Worm (Caenorhabditis elegans) whole organism, L1 larva: ENCODE data around the gene Y69E1A.4.

Experiments used
- C34B4.2 ChIP-seq: sonication (generic microtip); optimal IDR thresholded peaks from 2 replicates; lab custom pipeline; 2017; ENCODE audit warnings: mild to moderate bottlenecking, missing genetic modification characterization, missing compliant biosample characterization
- ces-1 ChIP-seq: fragments of 150-350 bp; optimal IDR thresholded peaks from 2 replicates; lab custom pipeline; 2014; ENCODE audit warnings: missing biosample characterization, missing genetic modification reagents, missing genetic modification characterization
- mdl-1 ChIP-seq, 2 experiments: fragments of 150-350 bp; optimal IDR thresholded peaks; 2 replicates each; lab custom pipeline; 2014 to 2017; ENCODE audit warnings: missing biosample characterization in 2 of 2, missing genetic modification characterization in 2 of 2, inconsistent platforms in 1 of 2
- nhr-237 ChIP-seq: fragments of 150-350 bp; optimal IDR thresholded peaks from 2 replicates; lab custom pipeline; 2014; ENCODE audit warnings: missing biosample characterization, missing genetic modification characterization
- nhr-77 ChIP-seq: fragments of 150-350 bp; optimal IDR thresholded peaks from 2 replicates; lab custom pipeline; 2014; ENCODE audit warnings: missing biosample characterization, missing genetic modification characterization
- snpc-4 ChIP-seq: fragments of 150-350 bp; optimal IDR thresholded peaks from 2 replicates; lab custom pipeline; 2014; ENCODE audit warnings: missing biosample characterization, missing genetic modification characterization
- snu-23 ChIP-seq: sonication (generic microtip); optimal IDR thresholded peaks from 2 replicates; lab custom pipeline; 2016; ENCODE audit warnings: missing genetic modification characterization, missing compliant biosample characterization
- unc-62 ChIP-seq: fragments of 150-350 bp; optimal IDR thresholded peaks from 2 replicates; lab custom pipeline; 2014; ENCODE audit warnings: missing biosample characterization, missing genetic modification reagents, missing genetic modification characterization
- ztf-4 ChIP-seq: fragments of 150-350 bp; optimal IDR thresholded peaks from 2 replicates; lab custom pipeline; 2014; ENCODE audit warnings: missing biosample characterization, missing genetic modification characterization

- no peak for TF ChIP-seq mdl-1 (tag; optimal IDR thresholded peaks at IDR 0.05; lab: Kevin White, UChicago)
- TF ChIP-seq C34B4.2 (tag; lab: Kevin White, UChicago), result no peak
- no peak for TF ChIP-seq nhr-77 (tag; lab: Kevin White, UChicago)
- no peak for TF ChIP-seq nhr-237 (tag; lab: Kevin White, UChicago)
- no peak for TF ChIP-seq ces-1
- no peak for TF ChIP-seq ztf-4 (tag; lab: Kevin White, UChicago)
- TF ChIP-seq unc-62 (GFP tag; lab: Kevin White, UChicago), result no peak
- no peak for TF ChIP-seq snpc-4 (tag; lab: Kevin White, UChicago)
- TF ChIP-seq snu-23 (GFP tag; lab: Kevin White, UChicago), result no peak
Measured at ce11 chrIV:10934786-10935185, 20.3 kb upstream of the Y69E1A.4 start.
